Fruit fly (Drosophila melanogaster): ENCODE data around the gene rod.

dm6 chr3R:31603655-31604054 is 22.9 kb downstream of the rod start:
- TF ChIP-seq ttk (optimal IDR thresholded peaks at IDR 0.05): no peak
- no peak for TF ChIP-seq insv (optimal IDR thresholded peaks at IDR 0.05)
- TF ChIP-seq psq (optimal IDR thresholded peaks at IDR 0.05): no peak
- no peak for TF ChIP-seq Sin3A (optimal IDR thresholded peaks at IDR 0.05)
- TF ChIP-seq h (optimal IDR thresholded peaks at IDR 0.05): no peak
